Fruit fly (Drosophila melanogaster) whole organism, wandering third instar larva: ENCODE data around the gene CG2247.
A peak's percentile ranks its signal among the peaks of the same experiment; 100 is the strongest.

Experiments used
- CG32264 ChIP-seq: fragments of 200-800 bp; sonication (Bioruptor generic); optimal IDR thresholded peaks from 2 replicates; lab custom pipeline; 2016; ENCODE audit warnings: missing biosample characterization, missing genetic modification characterization
- CG9705 ChIP-seq: fragments of 200-800 bp; sonication (Bioruptor generic); optimal IDR thresholded peaks from 2 replicates; lab custom pipeline; 2018; ENCODE audit warnings: missing biosample characterization, mild to moderate bottlenecking, missing genetic modification characterization
- CrebA ChIP-seq: fragments of 200-800 bp; sonication (Bioruptor generic); optimal IDR thresholded peaks from 2 replicates; lab custom pipeline; 2016; ENCODE audit warnings: missing biosample characterization, mild to moderate bottlenecking, missing genetic modification characterization, borderline replicate concordance
- Dfd ChIP-seq: fragments of >200 bp; optimal IDR thresholded peaks from 2 replicates; lab custom pipeline; 2017; ENCODE audit warnings: missing biosample characterization, missing genetic modification characterization
- Dif ChIP-seq: fragments of 200-275, 200-300 bp; sonication (Bioruptor generic); optimal IDR thresholded peaks from 2 replicates; lab custom pipeline; 2018; ENCODE audit warnings: missing biosample characterization, missing genetic modification characterization; ENCODE audit not compliant: partially characterized antibody
- HLH106 ChIP-seq: fragments of 200-800 bp; optimal IDR thresholded peaks from 3 replicates; lab custom pipeline; 2019; ENCODE audit warnings: missing biosample characterization, mild to moderate bottlenecking, missing genetic modification characterization, moderate library complexity
- Hnf4 ChIP-seq: fragments of 200-800 bp; sonication (Bioruptor generic); optimal IDR thresholded peaks from 2 replicates; lab custom pipeline; 2016; ENCODE audit warnings: missing biosample characterization, mild to moderate bottlenecking, missing genetic modification characterization
- Hr78 ChIP-seq: fragments of >200 bp; optimal IDR thresholded peaks from 2 replicates; lab custom pipeline; 2017; ENCODE audit warnings: missing biosample characterization, missing genetic modification characterization
- Hr83 ChIP-seq: fragments of 200-300 bp; sonication (Bioruptor generic); optimal IDR thresholded peaks from 2 replicates; lab custom pipeline; 2016; ENCODE audit warnings: missing biosample characterization, mild to moderate bottlenecking, missing genetic modification characterization, moderate library complexity; ENCODE audit not compliant: poor library complexity, severe bottlenecking
- Jra ChIP-seq: sonication (Bioruptor generic); optimal IDR thresholded peaks from 2 replicates; lab custom pipeline; 2016; ENCODE audit warnings: missing biosample characterization, missing genetic modification characterization
- Myc ChIP-seq: fragments of >200 bp; optimal IDR thresholded peaks from 2 replicates; lab custom pipeline; 2017
- N ChIP-seq: fragments of >200 bp; optimal IDR thresholded peaks from 2 replicates; lab custom pipeline; 2018; ENCODE audit warnings: missing biosample characterization, missing external identifiers, missing genetic modification characterization
- OdsH ChIP-seq: fragments of 200-800 bp; sonication (Bioruptor generic); optimal IDR thresholded peaks from 2 replicates; lab custom pipeline; 2016; ENCODE audit warnings: missing biosample characterization, mild to moderate bottlenecking, missing genetic modification characterization
- Rel ChIP-seq, 2 experiments: fragments of 200-800 bp; sonication (Bioruptor generic) in 1 of 2; optimal IDR thresholded peaks; 2 replicates in 1 of 2; 3 replicates in 1 of 2; lab custom pipeline; 2016 to 2019; ENCODE audit warnings: mild to moderate bottlenecking in 2 of 2, missing biosample characterization in 2 of 2, missing genetic modification characterization in 2 of 2, moderate library complexity in 1 of 2
- Sp1 ChIP-seq: fragments of 200-800 bp; sonication (Bioruptor generic); optimal IDR thresholded peaks from 3 replicates; lab custom pipeline; 2019; ENCODE audit warnings: missing biosample characterization, mild to moderate bottlenecking, missing genetic modification characterization, moderate library complexity
- br ChIP-seq: fragments of 200-800 bp; sonication (Bioruptor generic); optimal IDR thresholded peaks from 2 replicates; lab custom pipeline; 2016; ENCODE audit warnings: missing biosample characterization, missing genetic modification characterization
- brk ChIP-seq: fragments of 200-800 bp; sonication (Bioruptor generic); optimal IDR thresholded peaks from 2 replicates; lab custom pipeline; 2016; ENCODE audit warnings: missing biosample characterization, mild to moderate bottlenecking, missing genetic modification characterization
- dl ChIP-seq, 2 experiments: fragments of 175-275, 200-275 bp in 1 of 2; fragments of 200-275 bp in 1 of 2; sonication (Bioruptor generic); optimal IDR thresholded peaks; lab custom pipeline; 2018; ENCODE audit warnings: mild to moderate bottlenecking in 2 of 2, missing biosample characterization in 2 of 2, missing genetic modification characterization in 2 of 2, moderate library complexity in 2 of 2; ENCODE audit not compliant: partially characterized antibody in 2 of 2, insufficient read depth in 1 of 2
- dmrt93B ChIP-seq: fragments of 200-800 bp; sonication (Bioruptor generic); optimal IDR thresholded peaks from 2 replicates; lab custom pipeline; 2018; ENCODE audit warnings: missing biosample characterization, mild to moderate bottlenecking, missing genetic modification characterization
- ey ChIP-seq: fragments of 200-800 bp; sonication (Bioruptor generic); optimal IDR thresholded peaks from 2 replicates; lab custom pipeline; 2016; ENCODE audit warnings: missing biosample characterization, missing genetic modification characterization
- foxo ChIP-seq, 2 experiments: fragments of 200-800 bp; sonication (Bioruptor generic); optimal IDR thresholded peaks; 2 replicates in 1 of 2; 3 replicates in 1 of 2; lab custom pipeline; 2016 to 2017; ENCODE audit warnings: missing biosample characterization in 2 of 2, missing genetic modification characterization in 2 of 2
- fru ChIP-seq: fragments of 200-800 bp; sonication (Bioruptor generic); optimal IDR thresholded peaks from 3 replicates; lab custom pipeline; 2016; ENCODE audit warnings: missing biosample characterization, mild to moderate bottlenecking, missing genetic modification characterization
- h ChIP-seq: fragments of 200-800 bp; sonication (Bioruptor generic); optimal IDR thresholded peaks from 3 replicates; lab custom pipeline; 2016; ENCODE audit warnings: missing biosample characterization, mild to moderate bottlenecking, missing genetic modification characterization
- jim ChIP-seq: fragments of 175-275, 200-325 bp; sonication (Bioruptor generic); optimal IDR thresholded peaks from 2 replicates; lab custom pipeline; 2016; ENCODE audit warnings: missing biosample characterization, mild to moderate bottlenecking, missing genetic modification characterization
- pan ChIP-seq: fragments of >200 bp; optimal IDR thresholded peaks from 2 replicates; lab custom pipeline; 2017
- psq ChIP-seq: fragments of 200-800 bp; sonication (Bioruptor generic); optimal IDR thresholded peaks from 3 replicates; lab custom pipeline; 2017; ENCODE audit warnings: missing biosample characterization, mild to moderate bottlenecking, missing genetic modification characterization, moderate library complexity
- rgr ChIP-seq: fragments of 200-800 bp; sonication (Bioruptor generic); optimal IDR thresholded peaks from 3 replicates; lab custom pipeline; 2016; ENCODE audit warnings: missing biosample characterization, mild to moderate bottlenecking, missing genetic modification characterization
- sv ChIP-seq: fragments of 200-800 bp; sonication (Bioruptor generic); optimal IDR thresholded peaks from 3 replicates; lab custom pipeline; 2016; ENCODE audit warnings: missing biosample characterization, missing genetic modification characterization
- usp ChIP-seq: fragments of >200 bp; optimal IDR thresholded peaks from 2 replicates; lab custom pipeline; 2017; ENCODE audit warnings: missing biosample characterization, missing genetic modification characterization
- woc ChIP-seq: sonication (Bioruptor generic); optimal IDR thresholded peaks from 2 replicates; lab custom pipeline; 2016; ENCODE audit warnings: missing biosample characterization, mild to moderate bottlenecking, missing genetic modification characterization

CG2247 gene

dm6 chrX:11561450-11562040 is 49.9 kb downstream of the CG2247 start, which contains the start of gene PGRP-SA:
Gene PGRP-SA, plus strand, starts transcription at chrX:11561643.
- TF ChIP-seq Rel (GFP tag; optimal IDR thresholded peaks at IDR 0.05; lab: Kevin White, UChicago) (no peak), Rel (tag; optimal IDR thresholded peaks at IDR 0.05; lab: Kevin White, UChicago) (peak; percentile 98), Dif (no peak)

- TF ChIP-seq HLH106 (tag; lab: Kevin White, UChicago) (peak; percentile 85), pan (lab: Kevin White, UChicago) (no peak), Myc (lab: Kevin White, UChicago) (no peak), sv (peak; percentile 54), rgr (peak; percentile 84), ey (GFP tag; lab: Kevin White, UChicago) (peak; percentile 63), CG9705 (GFP tag; lab: Kevin White, UChicago) (peak; percentile 45), woc (GFP tag; lab: Kevin White, UChicago) (no peak), CrebA (GFP tag; lab: Kevin White, UChicago) (no peak), fru (GFP tag; lab: Kevin White, UChicago) (peak; percentile 72), Sp1 (GFP tag; lab: Kevin White, UChicago) (peak; percentile 89), foxo (GFP tag; optimal IDR thresholded peaks at IDR 0.05; lab: Kevin White, UChicago) (peak in 1 of 2 experiments; percentile 85), br (GFP tag; lab: Kevin White, UChicago) (peak; percentile 53), dmrt93B (peak; percentile 61), h (GFP tag; lab: Kevin White, UChicago) (peak; percentile 78), CG32264 (GFP tag; lab: Kevin White, UChicago) (no peak), Dif (no peak), psq (GFP tag; lab: Kevin White, UChicago) (peak; percentile 79), Dfd (GFP tag; lab: Kevin White, UChicago) (no peak), OdsH (GFP tag; lab: Kevin White, UChicago) (peak; percentile 81)
Measured at dm6 chrX:11559728-11560724, 51.4 kb downstream of the CG2247 start.

DNA sequence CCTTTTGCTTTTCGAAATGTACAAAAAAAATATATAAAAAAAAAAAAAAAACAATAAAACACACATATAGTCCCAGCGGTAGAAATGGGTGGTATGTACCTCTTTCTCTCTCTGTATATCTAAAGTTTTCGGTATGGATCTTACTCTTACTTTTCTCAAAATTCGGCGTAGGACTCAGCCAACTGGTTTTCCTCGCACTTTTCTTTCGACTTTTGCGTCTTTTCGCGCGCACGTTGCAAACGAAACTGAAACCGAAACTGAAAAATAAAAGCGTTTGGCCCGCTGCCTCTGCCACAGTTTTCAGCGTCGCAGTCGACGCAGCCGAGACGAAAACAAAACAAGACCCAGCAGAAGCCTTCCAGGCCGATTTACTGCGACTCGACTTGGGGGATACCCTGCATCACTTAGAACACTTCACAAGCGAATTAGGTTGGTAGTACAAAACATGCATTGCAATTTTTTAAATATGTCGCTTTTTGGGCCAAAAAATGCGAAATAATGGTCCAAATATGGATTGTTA is 53.0 kb downstream of the CG2247 start, which contains the start of gene CG1572:
Gene CG1572 (minus strand): TSS at position 266 of the 520 bp plus-strand sequence.
- TF ChIP-seq psq (GFP tag; lab: Kevin White, UChicago): peak; percentile 11
- no peak for TF ChIP-seq dmrt93B
- peak; percentile 55 for TF ChIP-seq pan (lab: Kevin White, UChicago)
- TF ChIP-seq Hr78: no peak
- TF ChIP-seq brk (GFP tag; lab: Kevin White, UChicago): no peak
- no peak for TF ChIP-seq Jra (GFP tag; lab: Kevin White, UChicago)
- TF ChIP-seq woc (GFP tag; lab: Kevin White, UChicago): peak; percentile 57
- peak; percentile 48 for TF ChIP-seq rgr
- no peak for TF ChIP-seq usp (GFP tag; lab: Kevin White, UChicago)
- TF ChIP-seq Hr83 (GFP tag; lab: Kevin White, UChicago): peak; percentile 8
- TF ChIP-seq Hnf4 (GFP tag; lab: Kevin White, UChicago): peak; percentile 19
- peak; percentile 25 for TF ChIP-seq fru (GFP tag; lab: Kevin White, UChicago)
- no peak for TF ChIP-seq N
- TF ChIP-seq jim (GFP tag; lab: Kevin White, UChicago): no peak
- TF ChIP-seq sv: no peak
- no peak for TF ChIP-seq dl (GFP tag; optimal IDR thresholded peaks at IDR 0.05; lab: Kevin White, UChicago; ENCODE audit: insufficient read depth in 1 of 2, partially characterized antibody in 2 of 2)
- TF ChIP-seq br (GFP tag; lab: Kevin White, UChicago): peak; percentile 10
- TF ChIP-seq OdsH (GFP tag; lab: Kevin White, UChicago): no peak
- peak; percentile 49 for TF ChIP-seq h (GFP tag; lab: Kevin White, UChicago)
- no peak for TF ChIP-seq Rel (GFP tag; optimal IDR thresholded peaks at IDR 0.05; lab: Kevin White, UChicago)
- TF ChIP-seq Rel (tag; optimal IDR thresholded peaks at IDR 0.05; lab: Kevin White, UChicago): peak; percentile 37
- peak in 1 of 2 experiments; percentile 31 for TF ChIP-seq foxo (GFP tag; optimal IDR thresholded peaks at IDR 0.05; lab: Kevin White, UChicago)
